Fruit fly (Drosophila melanogaster) whole organism, embryonic: ENCODE measurements around the gene Rlb1.

Source experiments
- Abd-B ChIP-seq: fragments of 200-800 bp; sonication (Bioruptor generic); optimal IDR thresholded peaks from 2 replicates; lab custom pipeline; 2018; ENCODE audit warnings: missing biosample characterization, mild to moderate bottlenecking, missing genetic modification characterization, moderate library complexity
- Ada2b ChIP-seq: fragments of 200-800 bp; sonication (Bioruptor generic); IDR thresholded peaks from 2 replicates; pipeline ENCODE4 v1.3.6; 2022; ENCODE audit warnings: missing biosample characterization, missing genetic modification characterization
- Atf3 ChIP-seq: fragments of 200-800 bp; sonication (Bioruptor generic); optimal IDR thresholded peaks from 3 replicates; lab custom pipeline; 2016; ENCODE audit warnings: missing biosample characterization, missing genetic modification characterization
- CG10979 ChIP-seq: fragments of 200-800 bp; sonication (Bioruptor generic); optimal IDR thresholded peaks from 2 replicates; lab custom pipeline; 2018; ENCODE audit warnings: missing biosample characterization, mild to moderate bottlenecking, missing genetic modification characterization, moderate library complexity
- CG11560 ChIP-seq: fragments of 200-800 bp; sonication (Bioruptor generic); IDR thresholded peaks from 3 replicates; pipeline ENCODE4 v1.3.6; 2022; ENCODE audit warnings: missing biosample characterization, missing genetic modification characterization
- CG12659 ChIP-seq: fragments of 200-800 bp; sonication (Bioruptor generic); optimal IDR thresholded peaks from 3 replicates; lab custom pipeline; 2017; ENCODE audit warnings: mild to moderate bottlenecking, missing biosample characterization, missing genetic modification reagents, missing genetic modification characterization
- CG12769 ChIP-seq: fragments of 200-800 bp; sonication (Bioruptor generic); optimal IDR thresholded peaks from 2 replicates; lab custom pipeline; 2019; ENCODE audit warnings: missing biosample characterization, mild to moderate bottlenecking, missing genetic modification characterization, moderate library complexity
- CG12942 ChIP-seq: fragments of 200-800 bp; sonication (Bioruptor generic); optimal IDR thresholded peaks from 3 replicates; lab custom pipeline; 2016; ENCODE audit warnings: missing biosample characterization, missing genetic modification characterization
- CG13624 ChIP-seq: fragments of 200-800 bp; sonication (Bioruptor generic); optimal IDR thresholded peaks from 2 replicates; lab custom pipeline; 2016; ENCODE audit warnings: missing biosample characterization, missing genetic modification characterization
- CG17359 ChIP-seq: fragments of 200-800 bp; sonication (Bioruptor generic); optimal IDR thresholded peaks from 3 replicates; lab custom pipeline; 2018; ENCODE audit warnings: missing biosample characterization, mild to moderate bottlenecking, missing genetic modification characterization, moderate library complexity
- CG1832 ChIP-seq: fragments of 200-800 bp; sonication (Bioruptor generic); optimal IDR thresholded peaks from 2 replicates; lab custom pipeline; 2017; ENCODE audit warnings: missing biosample characterization, mild to moderate bottlenecking, missing genetic modification characterization, inconsistent platforms
- CG2202 ChIP-seq: fragments of 200-800 bp; sonication (Bioruptor generic); optimal IDR thresholded peaks from 2 replicates; lab custom pipeline; 2018; ENCODE audit warnings: missing biosample characterization, mild to moderate bottlenecking, missing genetic modification characterization
- CG32532 ChIP-seq: fragments of 200-800 bp; sonication (Bioruptor generic); IDR thresholded peaks from 2 replicates; pipeline ENCODE4 v1.3.6; 2022; ENCODE audit warnings: missing biosample characterization, missing genetic modification characterization
- CG32767 ChIP-seq: fragments of 200-800 bp; sonication (Bioruptor generic); IDR thresholded peaks from 2 replicates; pipeline ENCODE4 v1.3.6; 2022; ENCODE audit warnings: missing biosample characterization, missing genetic modification characterization
- CG33213 ChIP-seq: fragments of 200-800 bp; sonication (Bioruptor generic); optimal IDR thresholded peaks from 3 replicates; lab custom pipeline; 2016; ENCODE audit warnings: missing biosample characterization, missing genetic modification characterization
- CG4424 ChIP-seq: fragments of 200-800 bp; sonication (Bioruptor generic); optimal IDR thresholded peaks from 3 replicates; lab custom pipeline; 2016; ENCODE audit warnings: missing biosample characterization, missing genetic modification characterization
- CG4820 ChIP-seq: fragments of 200-800 bp; sonication (Bioruptor generic); optimal IDR thresholded peaks from 3 replicates; lab custom pipeline; 2016; ENCODE audit warnings: missing biosample characterization, missing genetic modification characterization
- CG6272 ChIP-seq: fragments of 200-800 bp; sonication (Bioruptor generic); IDR thresholded peaks from 2 replicates; pipeline ENCODE4 v1.3.6; 2022; ENCODE audit warnings: missing biosample characterization, missing genetic modification characterization
- CG6654 ChIP-seq: fragments of 200-800 bp; sonication (Bioruptor generic); optimal IDR thresholded peaks from 2 replicates; lab custom pipeline; 2017; ENCODE audit warnings: missing biosample characterization, mild to moderate bottlenecking, missing genetic modification characterization
- CG6854 ChIP-seq: fragments of 200-800 bp; sonication (Bioruptor generic); optimal IDR thresholded peaks from 3 replicates; lab custom pipeline; 2017; ENCODE audit warnings: missing biosample characterization, mild to moderate bottlenecking, missing genetic modification characterization
- CG7372 ChIP-seq: fragments of 200-800 bp; sonication (Bioruptor generic); IDR thresholded peaks from 2 replicates; pipeline ENCODE4 v1.3.6; 2022; ENCODE audit warnings: missing biosample characterization, missing genetic modification characterization
- CG8290 ChIP-seq, 3 experiments: fragments of 200-800 bp; sonication (Bioruptor generic); optimal IDR thresholded peaks; 2 replicates each; lab custom pipeline; 2016 to 2019; ENCODE audit warnings: missing biosample characterization in 3 of 3, missing genetic modification characterization in 3 of 3, mild to moderate bottlenecking in 2 of 3, moderate library complexity in 1 of 3
- CG9727 ChIP-seq: fragments of 200-800 bp; sonication (Bioruptor generic); optimal IDR thresholded peaks from 3 replicates; lab custom pipeline; 2017; ENCODE audit warnings: missing biosample characterization, mild to moderate bottlenecking, missing genetic modification characterization
- D ChIP-seq, 2 experiments: fragments of 200-800 bp in 1 of 2; fragments of >200 bp in 1 of 2; sonication (Bioruptor generic) in 1 of 2; optimal IDR thresholded peaks; 2 replicates in 1 of 2; 3 replicates in 1 of 2; lab custom pipeline; 2017; ENCODE audit warnings: mild to moderate bottlenecking in 1 of 2, missing biosample characterization in 1 of 2, missing genetic modification characterization in 1 of 2, missing genetic modification reagents in 1 of 2
- Dip2 ChIP-seq: fragments of 200-800 bp; sonication (Bioruptor generic); IDR thresholded peaks from 2 replicates; pipeline ENCODE4 v1.3.6; 2022; ENCODE audit warnings: missing biosample characterization, missing genetic modification characterization
- Dp ChIP-seq: fragments of 200-800 bp; sonication (Bioruptor generic); optimal IDR thresholded peaks from 2 replicates; lab custom pipeline; 2018; ENCODE audit warnings: missing biosample characterization, mild to moderate bottlenecking, missing genetic modification characterization, moderate library complexity
- HLH4C ChIP-seq: fragments of 200-800 bp; sonication (Bioruptor generic); IDR thresholded peaks from 3 replicates; pipeline ENCODE4 v1.3.6; 2022; ENCODE audit warnings: missing biosample characterization, missing genetic modification characterization; ENCODE audit not compliant: partially characterized antibody
- HLHmδ ChIP-seq: fragments of 200-800 bp; sonication (Bioruptor generic); optimal IDR thresholded peaks from 2 replicates; lab custom pipeline; 2018; ENCODE audit warnings: missing biosample characterization, mild to moderate bottlenecking, missing genetic modification characterization, moderate library complexity
- Hand ChIP-seq: fragments of 200-800 bp; sonication (Bioruptor generic); optimal IDR thresholded peaks from 2 replicates; lab custom pipeline; 2017; ENCODE audit warnings: mild to moderate bottlenecking, missing biosample characterization, missing genetic modification reagents, missing genetic modification characterization
- HmgD ChIP-seq: fragments of 200-800 bp; sonication (Bioruptor generic); optimal IDR thresholded peaks from 3 replicates; lab custom pipeline; 2016; ENCODE audit warnings: missing biosample characterization, missing genetic modification characterization
- Hr51 ChIP-seq, 2 experiments: fragments of 200-800 bp; sonication (Bioruptor generic); optimal IDR thresholded peaks; 2 replicates in 1 of 2; 3 replicates in 1 of 2; lab custom pipeline; 2016 to 2018; ENCODE audit warnings: missing biosample characterization in 2 of 2, missing genetic modification characterization in 2 of 2, mild to moderate bottlenecking in 1 of 2, moderate library complexity in 1 of 2
- Pdp1 ChIP-seq, 2 experiments: fragments of 200-800 bp; sonication (Bioruptor generic); optimal IDR thresholded peaks; 3 replicates each; lab custom pipeline; 2016; ENCODE audit warnings: missing biosample characterization in 2 of 2, missing genetic modification characterization in 2 of 2, mild to moderate bottlenecking in 1 of 2, moderate library complexity in 1 of 2
- Trl ChIP-seq, 3 experiments: fragments of >200 bp in 2 of 3; fragments of 200-800 bp in 1 of 3; sonication (Bioruptor generic) in 1 of 3; optimal IDR thresholded peaks; 2 replicates in 1 of 3; 3 replicates in 2 of 3; lab custom pipeline; 2016 to 2017; ENCODE audit warnings: missing biosample characterization in 1 of 3, missing genetic modification characterization in 1 of 3
- eve ChIP-seq, 2 experiments: fragments of >200 bp; optimal IDR thresholded peaks; 2 replicates each; lab custom pipeline; 2017; ENCODE audit warnings: missing biosample characterization in 2 of 2, missing genetic modification characterization in 2 of 2
- fd64A ChIP-seq: fragments of 200-800 bp; sonication (Bioruptor generic); optimal IDR thresholded peaks from 3 replicates; lab custom pipeline; 2018; ENCODE audit warnings: missing biosample characterization, mild to moderate bottlenecking, missing genetic modification characterization
- gsb-n ChIP-seq: fragments of 200-800 bp; sonication (Bioruptor generic); optimal IDR thresholded peaks from 3 replicates; lab custom pipeline; 2018; ENCODE audit warnings: missing biosample characterization, mild to moderate bottlenecking, missing genetic modification characterization
- lbe ChIP-seq: fragments of 200-800 bp; sonication (Bioruptor generic); optimal IDR thresholded peaks from 2 replicates; lab custom pipeline; 2016; ENCODE audit warnings: missing biosample characterization, mild to moderate bottlenecking, missing genetic modification characterization
- lilli ChIP-seq: fragments of 200-800 bp; sonication (Bioruptor generic); optimal IDR thresholded peaks from 3 replicates; lab custom pipeline; 2016; ENCODE audit warnings: missing biosample characterization, missing genetic modification characterization
- mirr ChIP-seq: fragments of 200-800 bp; sonication (Bioruptor generic); optimal IDR thresholded peaks from 3 replicates; lab custom pipeline; 2018; ENCODE audit warnings: missing biosample characterization, mild to moderate bottlenecking, missing genetic modification characterization
- mld ChIP-seq: fragments of 200-800 bp; sonication (Bioruptor generic); IDR thresholded peaks from 3 replicates; pipeline ENCODE4 v1.3.6; 2022; ENCODE audit warnings: missing biosample characterization, missing genetic modification characterization; ENCODE audit not compliant: partially characterized antibody
- row ChIP-seq: fragments of 200-800 bp; sonication (Bioruptor generic); IDR thresholded peaks from 3 replicates; pipeline ENCODE4 v1.3.6; 2022; ENCODE audit warnings: missing biosample characterization, missing genetic modification characterization
- schlank ChIP-seq: fragments of 200-800 bp; sonication (Bioruptor generic); optimal IDR thresholded peaks from 2 replicates; lab custom pipeline; 2018; ENCODE audit warnings: missing biosample characterization, mild to moderate bottlenecking, missing genetic modification characterization
- scrt ChIP-seq: fragments of 200-800 bp; sonication (Bioruptor generic); optimal IDR thresholded peaks from 2 replicates; lab custom pipeline; 2018; ENCODE audit warnings: missing biosample characterization, mild to moderate bottlenecking, missing genetic modification characterization, moderate library complexity
- sim ChIP-seq: fragments of 200-800 bp; sonication (Bioruptor generic); IDR thresholded peaks from 2 replicates; pipeline ENCODE4 v1.3.6; 2022; ENCODE audit warnings: missing biosample characterization, missing genetic modification characterization
- sima ChIP-seq: fragments of 200-800 bp; sonication (Bioruptor generic); optimal IDR thresholded peaks from 2 replicates; lab custom pipeline; 2016; ENCODE audit warnings: missing biosample characterization, missing genetic modification characterization
- tin ChIP-seq: fragments of 200-800 bp; sonication (Bioruptor generic); optimal IDR thresholded peaks from 3 replicates; lab custom pipeline; 2016; ENCODE audit warnings: missing biosample characterization, missing genetic modification characterization
- tio ChIP-seq: fragments of 200-800 bp; sonication (Bioruptor generic); optimal IDR thresholded peaks from 2 replicates; lab custom pipeline; 2017; ENCODE audit warnings: missing biosample characterization, missing genetic modification characterization, inconsistent platforms
- wek ChIP-seq: fragments of 200-800 bp; sonication (Bioruptor generic); optimal IDR thresholded peaks from 3 replicates; lab custom pipeline; 2018; ENCODE audit warnings: missing biosample characterization, mild to moderate bottlenecking, missing genetic modification characterization, moderate library complexity

Rlb1 gene

DNA sequence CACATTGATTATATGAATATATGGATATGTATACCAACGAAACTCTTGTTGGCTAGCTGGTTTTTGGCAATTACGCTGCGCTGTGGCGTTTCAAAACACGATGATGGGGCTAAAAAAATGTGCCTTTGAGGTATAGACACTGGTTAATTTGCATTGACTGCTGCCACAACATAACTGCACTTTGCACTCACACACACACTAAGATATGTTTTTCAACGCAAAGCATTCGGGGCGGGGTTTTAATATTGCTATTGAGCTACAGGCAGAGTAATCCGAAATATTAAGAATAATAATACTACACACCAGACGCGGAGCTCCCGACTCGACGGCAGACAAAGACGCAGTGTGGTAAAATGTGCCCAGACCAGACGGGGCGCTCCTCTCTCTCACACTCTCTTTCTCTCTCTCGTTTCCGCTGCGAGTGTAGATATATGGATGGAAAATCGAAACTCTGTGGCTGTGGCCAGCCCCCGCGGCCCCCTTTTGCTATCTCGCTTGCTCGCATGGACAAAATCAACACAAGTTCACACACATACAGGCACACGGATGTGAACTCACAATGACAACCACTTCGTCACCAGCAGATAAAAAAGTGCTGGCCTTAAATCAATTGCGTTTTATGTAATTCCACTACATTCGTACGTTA is 38.0 kb downstream of the Rlb1 start (continued):
- TF ChIP-seq sima (GFP tag; lab: Kevin White, UChicago) (no peak), CG6272 (GFP tag; lab: Robert Waterston, UW) (no peak), row (GFP tag; lab: Robert Waterston, UW) (no peak), HLHmδ (GFP tag; lab: Kevin White, UChicago) (peak; percentile 95), CG2202 (no peak), fd64A (GFP tag; lab: Kevin White, UChicago) (peak; percentile 65), CG4820 (no peak), Dip2 (GFP tag; lab: Robert Waterston, UW) (no peak), CG8290 (GFP tag; optimal IDR thresholded peaks at IDR 0.05; lab: Kevin White, UChicago) (no peak), CG8290 (tag; optimal IDR thresholded peaks at IDR 0.05; lab: Kevin White, UChicago) (peak; percentile 46 to 73), Pdp1 (GFP tag; optimal IDR thresholded peaks at IDR 0.05; lab: Kevin White, UChicago) (peak; percentile 11 to 74), CG7372 (GFP tag; lab: Robert Waterston, UW) (no peak), Ada2b (no peak), Dp (no peak), Abd-B (no peak), CG12942 (no peak), tin (GFP tag; lab: Kevin White, UChicago) (peak; percentile 15), CG6654 (GFP tag; lab: Kevin White, UChicago) (peak; percentile 5), CG17359 (tag; lab: Kevin White, UChicago) (peak; percentile 41), Atf3 (GFP tag; lab: Kevin White, UChicago) (no peak), CG6854 (peak; percentile 71), CG33213 (GFP tag; lab: Kevin White, UChicago) (peak; percentile 23), CG13624 (GFP tag; lab: Kevin White, UChicago) (peak; percentile 74), CG10979 (no peak), CG12659 (GFP tag; lab: Kevin White, UChicago) (peak; percentile 43), lilli (GFP tag; lab: Kevin White, UChicago) (peak; percentile 25), CG32532 (GFP tag; lab: Robert Waterston, UW) (no peak), D (optimal IDR thresholded peaks at IDR 0.05; lab: Kevin White, UChicago) (peak; percentile 59), D (GFP tag; optimal IDR thresholded peaks at IDR 0.05; lab: Kevin White, UChicago) (peak; percentile 8), schlank (peak; percentile 44), gsb-n (tag; lab: Kevin White, UChicago) (no peak), Trl (optimal IDR thresholded peaks at IDR 0.05; lab: Kevin White, UChicago) (peak; percentile 93 to 95), Trl (GFP tag; optimal IDR thresholded peaks at IDR 0.05; lab: Kevin White, UChicago) (peak; percentile 65), wek (GFP tag; lab: Kevin White, UChicago) (peak; percentile 73), CG9727 (peak; percentile 20), Hr51 (GFP tag; optimal IDR thresholded peaks at IDR 0.05; lab: Kevin White, UChicago) (peak in 1 of 2 experiments; percentile 17), CG4424 (GFP tag; lab: Kevin White, UChicago) (no peak), scrt (GFP tag; lab: Kevin White, UChicago) (peak; percentile 62), sim (no peak), CG1832 (GFP tag; lab: Kevin White, UChicago) (peak; percentile 90), mirr (GFP tag; lab: Kevin White, UChicago) (peak; percentile 96), Hand (GFP tag; lab: Kevin White, UChicago) (peak; percentile 56), HmgD (peak; percentile 83), eve (GFP tag; optimal IDR thresholded peaks at IDR 0.05; lab: Kevin White, UChicago) (no peak), CG11560 (tag; lab: Robert Waterston, UW) (no peak), CG32767 (GFP tag; lab: Robert Waterston, UW) (no peak), mld (GFP tag; lab: Robert Waterston, UW) (no peak), CG12769 (tag; lab: Kevin White, UChicago) (peak; percentile 80), tio (GFP tag; lab: Kevin White, UChicago) (no peak), lbe (GFP tag; lab: Kevin White, UChicago) (peak; percentile 58), HLH4C (GFP tag; lab: Robert Waterston, UW) (no peak)
